Worm (Caenorhabditis elegans) whole organism, midembryonic: ENCODE measurements around the gene vha-4.

Experiments
- cog-1 ChIP-seq: sonication (generic microtip); optimal IDR thresholded peaks from 2 replicates; lab custom pipeline; 2016; ENCODE audit warnings: missing genetic modification characterization, missing compliant biosample characterization
- flt-1 ChIP-seq: fragments of 200-800 bp; sonication (Bioruptor generic); IDR thresholded peaks from 2 replicates; pipeline ENCODE4 v1.3.6; 2022; ENCODE audit warnings: missing genetic modification characterization, missing compliant biosample characterization
- klf-2 ChIP-seq: fragments of 200-800 bp; sonication (Bioruptor generic); conservative IDR thresholded peaks from 2 replicates; pipeline ENCODE4 v1.3.6; 2022; ENCODE audit warnings: missing genetic modification reagents, missing genetic modification characterization, missing compliant biosample characterization
- med-1 ChIP-seq: sonication (generic microtip); optimal IDR thresholded peaks from 2 replicates; lab custom pipeline; 2017; ENCODE audit warnings: missing genetic modification characterization, mild to moderate bottlenecking, missing compliant biosample characterization, antibody characterized with exemption, missing genetic modification reagents; ENCODE audit not compliant: insufficient read depth
- ref-1 ChIP-seq: fragments of 200-800 bp; sonication (Bioruptor generic); conservative IDR thresholded peaks from 2 replicates; pipeline ENCODE4 v1.3.6; 2022; ENCODE audit warnings: missing genetic modification reagents, missing genetic modification characterization, missing compliant biosample characterization
- tab-1 ChIP-seq: fragments of 200-800 bp; sonication (Bioruptor generic); IDR thresholded peaks from 2 replicates; pipeline ENCODE4 v1.3.6; 2022; ENCODE audit warnings: missing genetic modification characterization, missing compliant biosample characterization
- ztf-23 ChIP-seq: fragments of 200-800 bp; sonication (Bioruptor generic); IDR thresholded peaks from 2 replicates; pipeline ENCODE4 v1.3.6; 2022; ENCODE audit warnings: missing genetic modification reagents, missing genetic modification characterization, missing compliant biosample characterization
- ztf-29 ChIP-seq: fragments of 200-800 bp; sonication (Bioruptor generic); IDR thresholded peaks from 2 replicates; pipeline ENCODE4 v1.3.6; 2022; ENCODE audit warnings: missing genetic modification reagents, missing genetic modification characterization, missing compliant biosample characterization

DNA sequence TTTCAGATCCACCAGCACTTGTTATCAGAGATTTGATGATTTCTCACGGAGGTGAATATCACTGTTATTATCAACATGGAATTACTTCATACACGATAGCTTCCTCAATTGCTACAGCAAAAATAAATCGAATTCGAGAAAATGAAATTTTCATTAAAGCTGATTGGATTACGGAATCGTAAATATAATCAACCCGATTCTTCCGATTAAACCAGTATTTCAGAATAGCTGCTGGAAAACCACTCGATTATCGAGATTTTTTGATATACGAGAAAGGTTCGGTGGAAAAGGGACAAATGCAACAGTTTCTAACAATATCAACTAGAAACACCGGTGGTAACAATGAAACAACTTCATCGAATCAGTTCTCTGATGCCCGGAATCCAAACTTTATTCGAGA, 22.9 kb upstream of the vha-4 start:
- no peak for TF ChIP-seq tab-1 (GFP tag; lab: Robert Waterston, UW)
- TF ChIP-seq med-1 = no peak
- no peak for TF ChIP-seq flt-1 (GFP tag; lab: Robert Waterston, UW)
- no peak for TF ChIP-seq cog-1 (tag; lab: Kevin White, UChicago)
- no peak for TF ChIP-seq klf-2 (GFP tag; lab: Robert Waterston, UW)
- no peak for TF ChIP-seq ztf-23 (GFP tag; lab: Robert Waterston, UW)
- no peak for TF ChIP-seq ref-1 (GFP tag; lab: Robert Waterston, UW)
- no peak for TF ChIP-seq ztf-29
